Worm (Caenorhabditis elegans) whole organism, L4 larva: Measurements from ENCODE around the gene lido-11.

Experiments
- R02D3.7 ChIP-seq: fragments of 150-350 bp; sonication (generic microtip); optimal IDR thresholded peaks from 3 replicates; lab custom pipeline; 2014; ENCODE audit warnings: missing biosample characterization, missing genetic modification characterization
- fos-1 ChIP-seq: fragments of 150-350 bp; optimal IDR thresholded peaks from 2 replicates; lab custom pipeline; 2014; ENCODE audit warnings: missing biosample characterization, missing genetic modification characterization
- lin-1 ChIP-seq: fragments of 200-800 bp; sonication (Bioruptor generic); IDR thresholded peaks from 2 replicates; pipeline ENCODE4 v1.3.6; 2022; ENCODE audit warnings: missing genetic modification reagents, missing genetic modification characterization, missing compliant biosample characterization
- lin-13 ChIP-seq: fragments of 150-350 bp; optimal IDR thresholded peaks from 2 replicates; lab custom pipeline; 2014; ENCODE audit warnings: missing biosample characterization, missing genetic modification reagents, missing genetic modification characterization
- nhr-11 ChIP-seq: fragments of 150-350 bp; optimal IDR thresholded peaks from 2 replicates; lab custom pipeline; 2014; ENCODE audit warnings: missing biosample characterization, missing genetic modification characterization
- nhr-6 ChIP-seq: fragments of 150-350 bp; optimal IDR thresholded peaks from 2 replicates; lab custom pipeline; 2014; ENCODE audit warnings: missing biosample characterization, missing genetic modification characterization
- tra-1 ChIP-seq: fragments of 200-800 bp; sonication (Bioruptor generic); IDR thresholded peaks from 2 replicates; pipeline ENCODE4 v1.3.6; 2022; ENCODE audit warnings: missing genetic modification reagents, missing genetic modification characterization, missing compliant biosample characterization

DNA sequence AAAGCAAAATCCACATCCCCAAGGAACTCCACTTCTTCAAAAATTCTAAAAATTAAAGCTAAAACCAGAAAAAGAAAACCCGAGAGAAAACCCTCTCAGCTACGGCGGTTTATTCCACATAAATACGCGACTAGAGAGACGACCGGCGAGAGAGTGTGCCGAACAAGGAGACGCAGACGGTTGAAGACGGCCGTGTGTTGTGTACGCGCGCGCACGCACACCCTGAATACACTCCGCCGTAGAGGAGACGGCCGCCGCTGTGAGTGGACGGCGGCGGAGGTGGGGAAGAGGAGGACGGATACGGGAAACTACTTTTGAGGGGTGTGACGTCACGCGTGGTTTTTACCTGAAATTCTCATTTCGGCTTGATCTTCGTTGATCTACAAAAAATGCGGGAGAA lies 50.9 kb downstream of the lido-11 start:
- TF ChIP-seq R02D3.7 (tag; lab: Kevin White, UChicago), result no peak
- TF ChIP-seq nhr-6 (tag; lab: Kevin White, UChicago), result no peak
- TF ChIP-seq tra-1, result no peak
- TF ChIP-seq lin-1 (GFP tag; lab: Robert Waterston, UW), result no peak
- TF ChIP-seq nhr-11 (tag; lab: Kevin White, UChicago), result no peak
- TF ChIP-seq lin-13 (GFP tag; lab: Kevin White, UChicago), result no peak
- TF ChIP-seq fos-1 (tag; lab: Kevin White, UChicago), result no peak
